Worm (Caenorhabditis elegans): ENCODE measurements around the gene B0454.6.

Gene B0454.6

DNA sequence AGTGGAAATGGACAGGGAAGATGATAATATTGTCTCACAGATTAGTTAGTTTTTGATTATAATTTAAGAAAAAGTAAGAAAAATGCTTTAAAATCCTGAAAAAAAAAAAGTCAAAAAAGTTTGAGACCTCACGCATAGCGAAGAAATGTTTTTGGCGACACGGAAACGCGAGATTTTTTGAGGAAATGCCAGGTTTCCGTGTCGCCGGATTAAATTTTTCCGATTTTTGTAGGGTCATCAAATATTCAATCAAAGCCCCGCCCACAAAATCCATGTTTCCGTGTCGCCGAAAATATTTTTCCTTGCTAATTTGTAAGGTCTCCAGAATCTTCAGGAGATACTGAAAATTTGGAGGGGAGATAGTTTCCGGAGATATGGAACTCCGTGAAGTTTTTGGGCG lies 40.3 kb upstream of the B0454.6 start:
- peak; percentile 44 for TF ChIP-seq nhr-85 (tag)
- no peak for TF ChIP-seq hlh-17 (GFP tag; optimal IDR thresholded peaks at IDR 0.05; ENCODE audit: borderline replicate concordance)
- peak; percentile 62 for TF ChIP-seq unc-98 (GFP tag; IDR thresholded peaks at IDR 0.05)
- no peak for TF ChIP-seq ceh-8 (GFP tag; optimal IDR thresholded peaks at IDR 0.05)
- TF ChIP-seq isw-1 (GFP tag; IDR thresholded peaks at IDR 0.05) = peak; percentile 27
- peak; percentile 56 for TF ChIP-seq lir-3 (tag; optimal IDR thresholded peaks at IDR 0.05; ENCODE audit: poor library complexity)
- TF ChIP-seq fkh-4 (tag; optimal IDR thresholded peaks at IDR 0.05; ENCODE audit: borderline replicate concordance) = peak; percentile 21
- TF ChIP-seq rnt-1 (tag; optimal IDR thresholded peaks at IDR 0.05) = peak; percentile 40
- TF ChIP-seq snpc-4 (tag; optimal IDR thresholded peaks at IDR 0.05) = no peak
- peak; percentile 33 for TF ChIP-seq egl-13 (tag; optimal IDR thresholded peaks at IDR 0.05)
- no peak for TF ChIP-seq ama-1 (optimal IDR thresholded peaks at IDR 0.05)
- peak; percentile 8 for TF ChIP-seq nhr-47 (tag; optimal IDR thresholded peaks at IDR 0.05)
- TF ChIP-seq efl-1 (optimal IDR thresholded peaks at IDR 0.05) = no peak
- peak in 1 of 2 experiments; percentile 72 for TF ChIP-seq efl-1 (GFP tag; optimal IDR thresholded peaks at IDR 0.05 in 1 of 2)

DNA sequence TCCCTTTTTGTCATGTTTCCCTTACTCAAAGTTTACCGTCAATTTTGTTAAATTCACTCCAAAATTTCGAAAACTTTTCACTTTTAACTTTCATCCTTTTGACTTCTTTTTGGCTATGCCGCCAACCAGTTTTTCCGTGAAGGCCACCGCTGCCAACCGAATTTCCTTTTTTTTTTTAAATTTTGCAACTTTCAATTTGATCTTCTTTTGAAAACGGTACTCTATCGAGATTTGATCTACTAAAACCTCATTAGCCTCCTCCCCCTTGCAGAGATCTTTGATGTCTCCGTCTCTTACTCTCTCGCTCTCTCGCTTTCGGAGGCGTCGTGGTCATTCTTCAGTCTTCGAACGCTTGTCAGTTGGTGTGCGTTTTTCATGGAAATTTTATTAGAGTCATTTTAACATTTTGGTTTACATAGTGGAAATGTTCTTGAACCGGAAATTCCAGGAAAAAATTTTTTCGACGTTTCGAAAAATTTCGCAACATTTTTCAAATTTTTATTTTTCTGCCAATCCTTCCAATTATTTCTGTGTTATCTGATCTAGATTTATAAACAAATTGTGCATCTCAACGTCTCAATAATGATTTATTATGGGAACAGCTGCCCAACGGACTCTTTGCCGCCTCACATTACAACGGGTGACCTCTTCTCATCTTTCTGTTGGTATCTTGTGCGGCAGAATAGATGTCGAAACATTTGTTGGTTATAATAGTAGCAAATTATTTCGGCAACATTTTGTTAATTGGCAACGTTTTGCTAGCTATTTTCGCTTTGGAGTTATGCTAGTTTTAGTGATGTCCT lies 37.8 kb upstream of the B0454.6 start:
- TF ChIP-seq ceh-82 (tag; optimal IDR thresholded peaks at IDR 0.05) (no peak), fkh-8 (tag; optimal IDR thresholded peaks at IDR 0.05) (no peak), nhr-71 (tag; optimal IDR thresholded peaks at IDR 0.05) (peak; percentile 65), unc-130 (tag; optimal IDR thresholded peaks at IDR 0.05) (peak; percentile 19), dpl-1 (GFP tag; optimal IDR thresholded peaks at IDR 0.05) (peak; percentile 10 to 28 (median 13)), lin-39 (tag; optimal IDR thresholded peaks at IDR 0.05) (peak; percentile 61), C04F5.9 (tag; optimal IDR thresholded peaks at IDR 0.05) (peak; percentile 17), lin-35 (GFP tag; optimal IDR thresholded peaks at IDR 0.05) (peak in 1 of 2 experiments; percentile 32), nhr-47 (tag; optimal IDR thresholded peaks at IDR 0.05) (peak; percentile 8), snu-23 (GFP tag; optimal IDR thresholded peaks at IDR 0.05) (peak; percentile 13), nhr-76 (tag; optimal IDR thresholded peaks at IDR 0.05) (no peak), nhr-85 (tag) (peak; percentile 95), nhr-20 (tag; optimal IDR thresholded peaks at IDR 0.05) (peak; percentile 29), lin-14 (GFP tag; optimal IDR thresholded peaks at IDR 0.05) (peak; percentile 66), blmp-1 (tag; optimal IDR thresholded peaks at IDR 0.05) (peak; percentile 98), egl-27 (tag; optimal IDR thresholded peaks at IDR 0.05) (no peak), lsy-2 (tag; optimal IDR thresholded peaks at IDR 0.05) (peak in 1 of 2 experiments; percentile 17), grh-1 (GFP tag; IDR thresholded peaks at IDR 0.05) (peak; percentile 88), rnt-1 (tag; optimal IDR thresholded peaks at IDR 0.05) (peak; percentile 81), efl-1 (optimal IDR thresholded peaks at IDR 0.05) (peak in 1 of 2 experiments; percentile 28), efl-1 (GFP tag; optimal IDR thresholded peaks at IDR 0.05 in 1 of 2) (peak in 1 of 2 experiments; percentile 71), elt-3 (tag; optimal IDR thresholded peaks at IDR 0.05) (peak in 1 of 6 experiments; percentile 39), nhr-19 (GFP tag; conservative IDR thresholded peaks at IDR 0.05) (peak; percentile 53), lin-15B (tag; optimal IDR thresholded peaks at IDR 0.05) (no peak), lin-13 (GFP tag; optimal IDR thresholded peaks at IDR 0.05) (peak; percentile 18), zip-4 (GFP tag; optimal IDR thresholded peaks at IDR 0.05) (peak; percentile 70), F16B12.6 (tag; optimal IDR thresholded peaks at IDR 0.05) (no peak)

DNA sequence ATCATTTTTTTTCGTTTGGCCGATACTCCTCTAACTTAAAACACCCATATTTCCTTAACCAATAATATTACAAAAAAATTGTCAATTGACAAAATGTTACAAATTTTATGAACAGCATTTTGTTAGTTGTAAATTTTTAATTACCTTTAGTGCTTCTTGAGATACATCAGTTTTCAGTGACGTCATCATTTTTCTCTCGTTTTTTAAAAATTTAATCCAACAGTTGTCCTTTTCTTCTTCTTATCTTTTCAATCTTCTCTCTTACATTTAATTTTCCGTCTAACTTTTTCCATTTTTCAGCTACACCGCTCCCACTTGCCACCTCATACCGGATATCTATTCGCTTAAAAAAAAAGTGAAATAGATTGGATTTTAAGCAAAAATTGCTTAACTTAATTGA lies 35.9 kb upstream of the B0454.6 start, which contains the start of gene lido-8:
Gene lido-8 (plus strand): TSS at position 301 of the 400 bp plus-strand sequence.
- TF ChIP-seq nhr-12 (tag; optimal IDR thresholded peaks at IDR 0.05) = no peak
- no peak for TF ChIP-seq ceh-63 (GFP tag; optimal IDR thresholded peaks at IDR 0.05)
- TF ChIP-seq unc-62 (GFP tag; optimal IDR thresholded peaks at IDR 0.05) = no peak
- TF ChIP-seq xbp-1 (tag; optimal IDR thresholded peaks at IDR 0.05) = no peak
- no peak for TF ChIP-seq efl-3 (GFP tag; optimal IDR thresholded peaks at IDR 0.05)
- no peak for TF ChIP-seq lir-3 (tag; optimal IDR thresholded peaks at IDR 0.05; ENCODE audit: poor library complexity)
- TF ChIP-seq pax-3 (tag; optimal IDR thresholded peaks at IDR 0.05) = no peak

Measured in whole organism, L1 larva.